Fruit fly (Drosophila melanogaster) whole organism, embryonic: ENCODE measurements around the gene CG32354.

ENCODE experiments used
- Bdp1 ChIP-seq: fragments of 200-800 bp; sonication (Bioruptor generic); optimal IDR thresholded peaks from 3 replicates; lab custom pipeline; 2016; ENCODE audit warnings: missing biosample characterization, missing genetic modification characterization
- CG10462 ChIP-seq: fragments of 200-800 bp; sonication (Bioruptor generic); optimal IDR thresholded peaks from 2 replicates; lab custom pipeline; 2016; ENCODE audit warnings: missing biosample characterization, missing genetic modification characterization
- CG10979 ChIP-seq: fragments of 200-800 bp; sonication (Bioruptor generic); optimal IDR thresholded peaks from 2 replicates; lab custom pipeline; 2018; ENCODE audit warnings: missing biosample characterization, mild to moderate bottlenecking, missing genetic modification characterization, moderate library complexity
- CG12071 ChIP-seq: fragments of 200-800 bp; sonication (Bioruptor generic); optimal IDR thresholded peaks from 3 replicates; lab custom pipeline; 2018; ENCODE audit warnings: missing biosample characterization, mild to moderate bottlenecking, missing genetic modification characterization
- CG12155 ChIP-seq: fragments of 200-800 bp; sonication (Bioruptor generic); optimal IDR thresholded peaks from 3 replicates; lab custom pipeline; 2016; ENCODE audit warnings: missing biosample characterization, missing genetic modification characterization
- CG14965 ChIP-seq: fragments of 200-800 bp; sonication (Bioruptor generic); optimal IDR thresholded peaks from 2 replicates; lab custom pipeline; 2016; ENCODE audit warnings: missing biosample characterization, missing genetic modification characterization, borderline replicate concordance
- CG16779 ChIP-seq: fragments of 200-800 bp; sonication (Bioruptor generic); IDR thresholded peaks from 2 replicates; pipeline ENCODE4 v1.3.6; 2022; ENCODE audit warnings: missing biosample characterization, missing genetic modification characterization
- CG2116 ChIP-seq: fragments of 200-800 bp; sonication (Bioruptor generic); optimal IDR thresholded peaks from 3 replicates; lab custom pipeline; 2018; ENCODE audit warnings: missing biosample characterization, mild to moderate bottlenecking, missing genetic modification characterization
- CG2678 ChIP-seq: fragments of 200-800 bp; sonication (Bioruptor generic); optimal IDR thresholded peaks from 3 replicates; lab custom pipeline; 2019; ENCODE audit warnings: missing biosample characterization, mild to moderate bottlenecking, missing genetic modification characterization, moderate library complexity
- CG31388 ChIP-seq: fragments of 200-800 bp; sonication (Bioruptor generic); optimal IDR thresholded peaks from 2 replicates; lab custom pipeline; 2016; ENCODE audit warnings: missing biosample characterization, missing genetic modification characterization
- CG3838 ChIP-seq: fragments of 200-800 bp; sonication (Bioruptor generic); optimal IDR thresholded peaks from 3 replicates; lab custom pipeline; 2016; ENCODE audit warnings: missing biosample characterization, missing genetic modification characterization
- CG7839 ChIP-seq: fragments of 200-800 bp; sonication (Bioruptor generic); optimal IDR thresholded peaks from 3 replicates; lab custom pipeline; 2018; ENCODE audit warnings: missing biosample characterization, mild to moderate bottlenecking, missing genetic modification characterization, moderate library complexity
- CG7928 ChIP-seq: fragments of 200-800 bp; sonication (Bioruptor generic); optimal IDR thresholded peaks from 2 replicates; lab custom pipeline; 2017; ENCODE audit warnings: missing biosample characterization, mild to moderate bottlenecking, missing genetic modification characterization
- CG8388 ChIP-seq: fragments of 200-800 bp; sonication (Bioruptor generic); optimal IDR thresholded peaks from 2 replicates; lab custom pipeline; 2019; ENCODE audit warnings: missing biosample characterization, mild to moderate bottlenecking, missing genetic modification characterization, moderate library complexity
- CG9215 ChIP-seq: fragments of 200-800 bp; sonication (Bioruptor generic); IDR thresholded peaks from 2 replicates; pipeline ENCODE4 v1.3.6; 2022; ENCODE audit warnings: missing biosample characterization, missing genetic modification characterization
- CG9437 ChIP-seq: fragments of 200-800 bp; sonication (Bioruptor generic); optimal IDR thresholded peaks from 2 replicates; lab custom pipeline; 2018; ENCODE audit warnings: missing biosample characterization, mild to moderate bottlenecking, missing genetic modification characterization
- CTCF ChIP-seq: fragments of 200-800 bp; sonication (Bioruptor generic); optimal IDR thresholded peaks from 2 replicates; lab custom pipeline; 2017; ENCODE audit warnings: missing biosample characterization, mild to moderate bottlenecking, missing genetic modification characterization, moderate library complexity
- Fer2 ChIP-seq: fragments of 200-800 bp; sonication (Bioruptor generic); optimal IDR thresholded peaks from 2 replicates; lab custom pipeline; 2018; ENCODE audit warnings: missing biosample characterization, mild to moderate bottlenecking, missing genetic modification characterization, moderate library complexity
- Gsc ChIP-seq: fragments of 200-800 bp; sonication (Bioruptor generic); IDR thresholded peaks from 2 replicates; pipeline ENCODE4 v1.3.6; 2022; ENCODE audit warnings: missing biosample characterization, missing genetic modification characterization
- HLH4C ChIP-seq: fragments of 200-800 bp; sonication (Bioruptor generic); IDR thresholded peaks from 3 replicates; pipeline ENCODE4 v1.3.6; 2022; ENCODE audit warnings: missing biosample characterization, missing genetic modification characterization; ENCODE audit not compliant: partially characterized antibody
- HLHmδ ChIP-seq: fragments of 200-800 bp; sonication (Bioruptor generic); optimal IDR thresholded peaks from 2 replicates; lab custom pipeline; 2018; ENCODE audit warnings: missing biosample characterization, mild to moderate bottlenecking, missing genetic modification characterization, moderate library complexity
- Hr3 ChIP-seq: fragments of 200-800 bp; sonication (Bioruptor generic); optimal IDR thresholded peaks from 3 replicates; lab custom pipeline; 2016; ENCODE audit warnings: missing biosample characterization, missing genetic modification characterization
- NK7.1 ChIP-seq: fragments of 200-800 bp; sonication (Bioruptor generic); optimal IDR thresholded peaks from 3 replicates; lab custom pipeline; 2016; ENCODE audit warnings: missing biosample characterization, missing genetic modification characterization
- Sox102F ChIP-seq: fragments of 200-800 bp; sonication (Bioruptor generic); optimal IDR thresholded peaks from 2 replicates; lab custom pipeline; 2018; ENCODE audit warnings: missing biosample characterization, mild to moderate bottlenecking, missing genetic modification characterization, moderate library complexity
- Taf1 ChIP-seq: fragments of 200-800 bp; sonication (Bioruptor generic); IDR thresholded peaks from 2 replicates; pipeline ENCODE4 v1.3.6; 2022; ENCODE audit warnings: missing biosample characterization, missing genetic modification characterization
- Trl ChIP-seq, 3 experiments: fragments of >200 bp in 2 of 3; fragments of 200-800 bp in 1 of 3; sonication (Bioruptor generic) in 1 of 3; optimal IDR thresholded peaks; 2 replicates in 1 of 3; 3 replicates in 2 of 3; lab custom pipeline; 2016 to 2017; ENCODE audit warnings: missing biosample characterization in 1 of 3, missing genetic modification characterization in 1 of 3
- ab ChIP-seq: fragments of 200-800 bp; sonication (Bioruptor generic); optimal IDR thresholded peaks from 2 replicates; lab custom pipeline; 2016; ENCODE audit warnings: missing biosample characterization, missing genetic modification characterization
- amos ChIP-seq: fragments of 200-800 bp; sonication (Bioruptor generic); IDR thresholded peaks from 2 replicates; pipeline ENCODE4 v1.3.6; 2022; ENCODE audit warnings: missing biosample characterization, missing genetic modification characterization; ENCODE audit not compliant: partially characterized antibody
- ase ChIP-seq: fragments of 200-800 bp; sonication (Bioruptor generic); IDR thresholded peaks from 3 replicates; pipeline ENCODE4 v1.3.6; 2022; ENCODE audit warnings: missing biosample characterization, missing genetic modification characterization
- cg ChIP-seq: fragments of 200-800 bp; sonication (Bioruptor generic); optimal IDR thresholded peaks from 3 replicates; lab custom pipeline; 2019; ENCODE audit warnings: missing biosample characterization, mild to moderate bottlenecking, missing genetic modification characterization, moderate library complexity
- corto ChIP-seq: fragments of 200-800 bp; sonication (Bioruptor generic); optimal IDR thresholded peaks from 2 replicates; lab custom pipeline; 2016; ENCODE audit warnings: missing biosample characterization, mild to moderate bottlenecking, missing genetic modification characterization, moderate library complexity
- crp ChIP-seq, 2 experiments: fragments of 200-800 bp; sonication (Bioruptor generic); optimal IDR thresholded peaks; 2 replicates in 1 of 2; 3 replicates in 1 of 2; lab custom pipeline; 2017; ENCODE audit warnings: missing biosample characterization in 2 of 2, missing genetic modification characterization in 2 of 2, mild to moderate bottlenecking in 1 of 2, moderate library complexity in 1 of 2
- dm ChIP-seq: fragments of 200-800 bp; sonication (Bioruptor generic); optimal IDR thresholded peaks from 3 replicates; lab custom pipeline; 2016; ENCODE audit warnings: missing biosample characterization, missing genetic modification characterization
- dmrt11E ChIP-seq: fragments of 200-800 bp; sonication (Bioruptor generic); optimal IDR thresholded peaks from 3 replicates; lab custom pipeline; 2018; ENCODE audit warnings: missing biosample characterization, mild to moderate bottlenecking, missing genetic modification characterization, moderate library complexity
- dysf ChIP-seq: fragments of 200-800 bp; sonication (Bioruptor generic); IDR thresholded peaks from 3 replicates; pipeline ENCODE4 v1.3.6; 2022; ENCODE audit warnings: missing biosample characterization, missing genetic modification characterization
- emc ChIP-seq: fragments of 200-800 bp; sonication (Bioruptor generic); optimal IDR thresholded peaks from 2 replicates; lab custom pipeline; 2016; ENCODE audit warnings: missing biosample characterization, missing genetic modification characterization
- en ChIP-seq: fragments of 200-800 bp; sonication (Bioruptor generic); optimal IDR thresholded peaks from 2 replicates; lab custom pipeline; 2016; ENCODE audit warnings: missing biosample characterization, missing genetic modification characterization
- gem ChIP-seq: fragments of 200-800 bp; sonication (Bioruptor generic); optimal IDR thresholded peaks from 2 replicates; lab custom pipeline; 2019; ENCODE audit warnings: missing biosample characterization, mild to moderate bottlenecking, missing genetic modification characterization, moderate library complexity
- gfzf ChIP-seq: fragments of 200-800 bp; sonication (Bioruptor generic); optimal IDR thresholded peaks from 2 replicates; lab custom pipeline; 2016; ENCODE audit warnings: missing biosample characterization, mild to moderate bottlenecking, missing genetic modification characterization, moderate library complexity
- grn ChIP-seq: fragments of 200-800 bp; sonication (Bioruptor generic); optimal IDR thresholded peaks from 3 replicates; lab custom pipeline; 2017; ENCODE audit warnings: missing biosample characterization, missing genetic modification characterization
- ken ChIP-seq: fragments of 200-800 bp; sonication (Bioruptor generic); IDR thresholded peaks from 3 replicates; pipeline ENCODE4 v1.3.6; 2022; ENCODE audit warnings: missing biosample characterization, missing genetic modification characterization
- oc ChIP-seq: fragments of 200-800 bp; sonication (Bioruptor generic); optimal IDR thresholded peaks from 2 replicates; lab custom pipeline; 2018; ENCODE audit warnings: missing biosample characterization, mild to moderate bottlenecking, missing genetic modification characterization, moderate library complexity
- prd ChIP-seq, 3 experiments: fragments of >200 bp in 2 of 3; fragments of 200-800 bp in 1 of 3; sonication (Bioruptor generic) in 1 of 3; optimal IDR thresholded peaks in 2 of 3; IDR thresholded peaks in 1 of 3; 2 replicates in 2 of 3; 3 replicates in 1 of 3; pipeline versions ENCODE4 v1.3.6 to Lab custom; 2017 to 2022; ENCODE audit warnings: missing biosample characterization in 1 of 3, missing genetic modification characterization in 1 of 3
- scrt ChIP-seq: fragments of 200-800 bp; sonication (Bioruptor generic); optimal IDR thresholded peaks from 2 replicates; lab custom pipeline; 2018; ENCODE audit warnings: missing biosample characterization, mild to moderate bottlenecking, missing genetic modification characterization, moderate library complexity
- sr ChIP-seq: fragments of 200-800 bp; sonication (Bioruptor generic); IDR thresholded peaks from 3 replicates; pipeline ENCODE4 v1.3.6; 2022; ENCODE audit warnings: missing biosample characterization, missing genetic modification characterization
- tll ChIP-seq, 2 experiments: fragments of 200-800 bp in 1 of 2; fragments of >200 bp in 1 of 2; sonication (Bioruptor generic) in 1 of 2; optimal IDR thresholded peaks; 2 replicates each; lab custom pipeline; 2017 to 2019; ENCODE audit warnings: missing biosample characterization in 2 of 2, missing genetic modification characterization in 2 of 2, mild to moderate bottlenecking in 1 of 2, moderate library complexity in 1 of 2
- toy ChIP-seq: fragments of 200-800 bp; sonication (Bioruptor generic); IDR thresholded peaks from 2 replicates; pipeline ENCODE4 v1.3.6; 2022; ENCODE audit warnings: missing biosample characterization, missing genetic modification characterization
- z ChIP-seq: fragments of 200-800 bp; sonication (Bioruptor generic); IDR thresholded peaks from 3 replicates; pipeline ENCODE4 v1.3.6; 2022; ENCODE audit warnings: missing biosample characterization, missing genetic modification characterization
- zfh2 ChIP-seq: fragments of 200-800 bp; sonication (Bioruptor generic); optimal IDR thresholded peaks from 2 replicates; lab custom pipeline; 2016; ENCODE audit warnings: missing biosample characterization, missing genetic modification characterization

Gene CG32354

dm6 chr3L:8446050-8446781 is 24.2 kb upstream of the CG32354 start (continued):
- TF ChIP-seq Fer2 (tag; lab: Kevin White, UChicago) = peak; percentile 6
- no peak for TF ChIP-seq NK7.1 (GFP tag; lab: Kevin White, UChicago)
- TF ChIP-seq en (GFP tag; lab: Kevin White, UChicago) = no peak
- no peak for TF ChIP-seq HLH4C (GFP tag; lab: Robert Waterston, UW)
- TF ChIP-seq CG2116 = no peak
- TF ChIP-seq CG7928 (GFP tag; lab: Kevin White, UChicago) = peak; percentile 37
- TF ChIP-seq CTCF (GFP tag; lab: Kevin White, UChicago) = no peak
- TF ChIP-seq cg (GFP tag; lab: Kevin White, UChicago) = no peak
- TF ChIP-seq CG9437 (GFP tag; lab: Kevin White, UChicago) = no peak
- TF ChIP-seq scrt (GFP tag; lab: Kevin White, UChicago) = peak; percentile 59
- TF ChIP-seq prd (optimal IDR thresholded peaks at IDR 0.05; lab: Kevin White, UChicago) = no peak
- TF ChIP-seq prd (GFP tag; IDR thresholded peaks at IDR 0.05; lab: Robert Waterston, UW) = no peak
- TF ChIP-seq gem (tag; lab: Kevin White, UChicago) = peak; percentile 71
- TF ChIP-seq CG31388 (GFP tag; lab: Kevin White, UChicago) = no peak
- no peak for TF ChIP-seq CG10462 (GFP tag; lab: Kevin White, UChicago)
- no peak for TF ChIP-seq tll (GFP tag; optimal IDR thresholded peaks at IDR 0.05; lab: Kevin White, UChicago)
- TF ChIP-seq CG16779 = no peak
- no peak for TF ChIP-seq ken
- no peak for TF ChIP-seq HLHmδ (GFP tag; lab: Kevin White, UChicago)
- TF ChIP-seq CG14965 (GFP tag; lab: Kevin White, UChicago) = no peak
- no peak for TF ChIP-seq toy (GFP tag; lab: Robert Waterston, UW)
- no peak for TF ChIP-seq amos (GFP tag; lab: Robert Waterston, UW)
- no peak for TF ChIP-seq Taf1
- 0 out of 2 replicates have a peak, but pooled peaks have one; percentile 7 for TF ChIP-seq CG9215 (GFP tag; lab: Robert Waterston, UW)
- TF ChIP-seq CG8388 (GFP tag; lab: Kevin White, UChicago) = peak; percentile 11
- no peak for TF ChIP-seq dm (GFP tag; lab: Kevin White, UChicago)
- no peak for TF ChIP-seq z (GFP tag; lab: Robert Waterston, UW)
- TF ChIP-seq grn = no peak
- no peak for TF ChIP-seq corto (GFP tag; lab: Kevin White, UChicago)
- peak; percentile 79 for TF ChIP-seq CG2678
- TF ChIP-seq CG3838 = no peak
- no peak for TF ChIP-seq oc (tag; lab: Kevin White, UChicago)
- peak; percentile 6 for TF ChIP-seq Hr3 (GFP tag; lab: Kevin White, UChicago)
- TF ChIP-seq Trl (optimal IDR thresholded peaks at IDR 0.05; lab: Kevin White, UChicago) = no peak
- peak; percentile 10 for TF ChIP-seq Trl (GFP tag; optimal IDR thresholded peaks at IDR 0.05; lab: Kevin White, UChicago)
- no peak for TF ChIP-seq ase (GFP tag; lab: Robert Waterston, UW)
- no peak for TF ChIP-seq gfzf (GFP tag; lab: Kevin White, UChicago)
- TF ChIP-seq Bdp1 (GFP tag; lab: Kevin White, UChicago) = no peak
- no peak for TF ChIP-seq sr (GFP tag; lab: Robert Waterston, UW)
- peak; percentile 65 for TF ChIP-seq Sox102F (GFP tag; lab: Kevin White, UChicago)
- TF ChIP-seq CG12071 (GFP tag; lab: Kevin White, UChicago) = peak; percentile 68
- TF ChIP-seq CG10979 (tag; lab: Kevin White, UChicago) = no peak
- TF ChIP-seq dysf (GFP tag; lab: Robert Waterston, UW) = peak; percentile 62; the same call in 2 of the 3 replicates
- TF ChIP-seq zfh2 = peak; percentile 55
- no peak for TF ChIP-seq dmrt11E (tag; lab: Kevin White, UChicago)
- no peak for TF ChIP-seq emc
- TF ChIP-seq ab (GFP tag; lab: Kevin White, UChicago) = no peak
- TF ChIP-seq crp (GFP tag; optimal IDR thresholded peaks at IDR 0.05; lab: Kevin White, UChicago) = no peak
- peak; percentile 67 for TF ChIP-seq CG12155 (GFP tag; lab: Kevin White, UChicago)
- no peak for TF ChIP-seq Gsc (GFP tag; lab: Robert Waterston, UW)
- TF ChIP-seq CG7839 (tag; lab: Kevin White, UChicago) = peak; percentile 71
